Worm (Caenorhabditis elegans) whole organism, L4/young adult: ENCODE results near the gene ketn-1.

ENCODE experiments used
- W03F9.2 ChIP-seq: fragments of 150-350 bp; optimal IDR thresholded peaks from 2 replicates; lab custom pipeline; 2014; ENCODE audit warnings: missing biosample characterization, missing genetic modification characterization
- dao-5 ChIP-seq: sonication (generic microtip); optimal IDR thresholded peaks from 2 replicates; lab custom pipeline; 2016; ENCODE audit warnings: missing genotype, missing genetic modification characterization, moderate library complexity, missing compliant biosample characterization
- him-1 ChIP-seq: sonication (generic microtip); optimal IDR thresholded peaks from 2 replicates; lab custom pipeline; 2016; ENCODE audit warnings: missing genotype, missing genetic modification reagents, missing genetic modification characterization, missing compliant biosample characterization

- TF ChIP-seq W03F9.2 (tag; lab: Kevin White, UChicago) (no peak), him-1 (tag; lab: Kevin White, UChicago) (no peak), dao-5 (no peak)
Measured at ce11 chrV:2855473-2855872, 47.8 kb upstream of the ketn-1 start, which contains the start of gene srj-57.
